Fruit fly (Drosophila melanogaster) whole organism, embryonic: ENCODE measurements around the gene aln.

Experiments used
- Atf-2 ChIP-seq: fragments of 200-800 bp; sonication (Bioruptor generic); optimal IDR thresholded peaks from 2 replicates; lab custom pipeline; 2016; ENCODE audit warnings: missing biosample characterization, missing genetic modification characterization
- Awh ChIP-seq: fragments of 200-800 bp; sonication (Bioruptor generic); IDR thresholded peaks from 2 replicates; pipeline ENCODE4, ENCODE4 v1.3.6; 2022; ENCODE audit warnings: missing biosample characterization, missing genetic modification characterization
- CG10431 ChIP-seq: fragments of 200-800 bp; sonication (Bioruptor generic); optimal IDR thresholded peaks from 3 replicates; lab custom pipeline; 2018; ENCODE audit warnings: missing biosample characterization, mild to moderate bottlenecking, missing genetic modification characterization
- CG11093 ChIP-seq: fragments of 200-800 bp; sonication (Bioruptor generic); IDR thresholded peaks from 3 replicates; pipeline ENCODE4 v1.3.6; 2022; ENCODE audit warnings: missing biosample characterization, missing genetic modification characterization
- CG13624 ChIP-seq: fragments of 200-800 bp; sonication (Bioruptor generic); optimal IDR thresholded peaks from 2 replicates; lab custom pipeline; 2016; ENCODE audit warnings: missing biosample characterization, missing genetic modification characterization
- CG14441 ChIP-seq: fragments of 200-800 bp; sonication (Bioruptor generic); IDR thresholded peaks from 2 replicates; pipeline ENCODE4 v1.3.6; 2022; ENCODE audit warnings: missing biosample characterization, missing genetic modification characterization
- CG14965 ChIP-seq: fragments of 200-800 bp; sonication (Bioruptor generic); optimal IDR thresholded peaks from 2 replicates; lab custom pipeline; 2016; ENCODE audit warnings: missing biosample characterization, missing genetic modification characterization, borderline replicate concordance
- CG15479 ChIP-seq: fragments of 200-800 bp; sonication (Bioruptor generic); optimal IDR thresholded peaks from 3 replicates; lab custom pipeline; 2019; ENCODE audit warnings: missing biosample characterization, mild to moderate bottlenecking, missing genetic modification characterization, moderate library complexity
- CG15514 ChIP-seq: fragments of 200-800 bp; sonication (Bioruptor generic); optimal IDR thresholded peaks from 3 replicates; lab custom pipeline; 2017; ENCODE audit warnings: missing biosample characterization, missing genetic modification characterization, mild to moderate bottlenecking, moderate library complexity, missing genetic modification reagents
- CG17361 ChIP-seq: fragments of 200-800 bp; sonication (Bioruptor generic); IDR thresholded peaks from 3 replicates; pipeline ENCODE4 v1.3.6; 2022; ENCODE audit warnings: missing biosample characterization, missing genetic modification characterization
- CG30431 ChIP-seq: fragments of 200-800 bp; sonication (Bioruptor generic); optimal IDR thresholded peaks from 2 replicates; lab custom pipeline; 2017; ENCODE audit warnings: missing biosample characterization, missing genetic modification characterization
- CG3838 ChIP-seq: fragments of 200-800 bp; sonication (Bioruptor generic); optimal IDR thresholded peaks from 3 replicates; lab custom pipeline; 2016; ENCODE audit warnings: missing biosample characterization, missing genetic modification characterization
- CG4854 ChIP-seq: fragments of 200-800 bp; sonication (Bioruptor generic); optimal IDR thresholded peaks from 2 replicates; lab custom pipeline; 2016; ENCODE audit warnings: missing biosample characterization, missing genetic modification characterization, inconsistent platforms
- CG7556 ChIP-seq: fragments of 200-800 bp; sonication (Bioruptor generic); optimal IDR thresholded peaks from 2 replicates; lab custom pipeline; 2017; ENCODE audit warnings: missing biosample characterization, mild to moderate bottlenecking, missing genetic modification characterization
- CG7928 ChIP-seq: fragments of 200-800 bp; sonication (Bioruptor generic); optimal IDR thresholded peaks from 2 replicates; lab custom pipeline; 2017; ENCODE audit warnings: missing biosample characterization, mild to moderate bottlenecking, missing genetic modification characterization
- CHES-1-like ChIP-seq: fragments of 200-800 bp; sonication (Bioruptor generic); optimal IDR thresholded peaks from 2 replicates; lab custom pipeline; 2016; ENCODE audit warnings: missing biosample characterization, missing genetic modification characterization
- Dad ChIP-seq: fragments of 200-800 bp; sonication (Bioruptor generic); optimal IDR thresholded peaks from 3 replicates; lab custom pipeline; 2016; ENCODE audit warnings: missing biosample characterization, missing genetic modification characterization
- E2f1 ChIP-seq: fragments of 200-800 bp; sonication (Bioruptor generic); IDR thresholded peaks from 2 replicates; pipeline ENCODE4 v1.3.6; 2022; ENCODE audit warnings: missing biosample characterization, missing genetic modification characterization
- Ets65A ChIP-seq: fragments of 200-800 bp; sonication (Bioruptor generic); peaks from one replicate; lab custom pipeline; 2016; ENCODE audit warnings: missing biosample characterization, missing genetic modification characterization
- Gug ChIP-seq: fragments of 200-800 bp; sonication (Bioruptor generic); IDR thresholded peaks from 4 replicates; pipeline ENCODE4 v1.3.6; 2022; ENCODE audit warnings: missing biosample characterization, missing genetic modification characterization
- Hr39 ChIP-seq: fragments of >200 bp; optimal IDR thresholded peaks from 2 replicates; lab custom pipeline; 2017
- Hr51 ChIP-seq, 2 experiments: fragments of 200-800 bp; sonication (Bioruptor generic); optimal IDR thresholded peaks; 2 replicates in 1 of 2; 3 replicates in 1 of 2; lab custom pipeline; 2016 to 2018; ENCODE audit warnings: missing biosample characterization in 2 of 2, missing genetic modification characterization in 2 of 2, mild to moderate bottlenecking in 1 of 2, moderate library complexity in 1 of 2
- Lpt ChIP-seq: fragments of >200 bp; optimal IDR thresholded peaks from 2 replicates; lab custom pipeline; 2018; ENCODE audit warnings: missing biosample characterization, missing genetic modification characterization
- Med ChIP-seq: fragments of 200-800 bp; sonication (Bioruptor generic); peaks from one replicate; lab custom pipeline; 2016; ENCODE audit warnings: missing biosample characterization, missing genetic modification characterization, mild to moderate bottlenecking, inconsistent platforms, moderate library complexity
- Oaz ChIP-seq: fragments of 200-800 bp; sonication (Bioruptor generic); IDR thresholded peaks from 2 replicates; pipeline ENCODE4 v1.3.6; 2022; ENCODE audit warnings: missing biosample characterization, missing genetic modification characterization
- Optix ChIP-seq: fragments of 200-800 bp; sonication (Bioruptor generic); IDR thresholded peaks from 3 replicates; pipeline ENCODE4 v1.3.6; 2022; ENCODE audit warnings: missing biosample characterization, missing genetic modification characterization
- Poxn ChIP-seq: fragments of 200-800 bp; sonication (Bioruptor generic); IDR thresholded peaks from 2 replicates; pipeline ENCODE4 v1.3.6; 2022; ENCODE audit warnings: missing biosample characterization, missing genetic modification characterization
- Ptx1 ChIP-seq: fragments of 200-800 bp; sonication (Bioruptor generic); IDR thresholded peaks from 2 replicates; pipeline ENCODE4 v1.3.6; 2022; ENCODE audit warnings: missing biosample characterization, missing genetic modification characterization
- Sox102F ChIP-seq: fragments of 200-800 bp; sonication (Bioruptor generic); optimal IDR thresholded peaks from 2 replicates; lab custom pipeline; 2018; ENCODE audit warnings: missing biosample characterization, mild to moderate bottlenecking, missing genetic modification characterization, moderate library complexity
- Spps ChIP-seq: fragments of 200-800 bp; sonication (Bioruptor generic); optimal IDR thresholded peaks from 2 replicates; lab custom pipeline; 2018; ENCODE audit warnings: missing biosample characterization, mild to moderate bottlenecking, missing genetic modification characterization
- Stat92E ChIP-seq, 3 experiments: fragments of >200 bp in 2 of 3; fragments of 200-800 bp in 1 of 3; sonication (Bioruptor generic) in 1 of 3; optimal IDR thresholded peaks; 2 replicates each; lab custom pipeline; 2017 to 2019; ENCODE audit warnings: missing biosample characterization in 3 of 3, missing genetic modification characterization in 3 of 3, mild to moderate bottlenecking in 1 of 3, moderate library complexity in 1 of 3
- Taf1 ChIP-seq: fragments of 200-800 bp; sonication (Bioruptor generic); IDR thresholded peaks from 2 replicates; pipeline ENCODE4 v1.3.6; 2022; ENCODE audit warnings: missing biosample characterization, missing genetic modification characterization
- abd-A ChIP-seq: fragments of 200-800 bp; sonication (Bioruptor generic); optimal IDR thresholded peaks from 3 replicates; lab custom pipeline; 2019; ENCODE audit warnings: missing biosample characterization, mild to moderate bottlenecking, missing genetic modification characterization, moderate library complexity
- ase ChIP-seq: fragments of 200-800 bp; sonication (Bioruptor generic); IDR thresholded peaks from 3 replicates; pipeline ENCODE4 v1.3.6; 2022; ENCODE audit warnings: missing biosample characterization, missing genetic modification characterization
- bab2 ChIP-seq: fragments of 200-800 bp; sonication (Bioruptor generic); optimal IDR thresholded peaks from 2 replicates; lab custom pipeline; 2016; ENCODE audit warnings: missing biosample characterization, missing genetic modification characterization
- bsh ChIP-seq, 2 experiments: fragments of 200-800 bp; sonication (Bioruptor generic); optimal IDR thresholded peaks; 2 replicates each; lab custom pipeline; 2017 to 2018; ENCODE audit warnings: mild to moderate bottlenecking in 2 of 2, missing biosample characterization in 2 of 2, missing genetic modification characterization in 2 of 2, moderate library complexity in 1 of 2
- crol ChIP-seq: fragments of 200-800 bp; sonication (Bioruptor generic); IDR thresholded peaks from 2 replicates; pipeline ENCODE4 v1.3.6; 2022; ENCODE audit warnings: missing biosample characterization, missing genetic modification characterization
- dati ChIP-seq: fragments of 200-800 bp; sonication (Bioruptor generic); IDR thresholded peaks from 2 replicates; pipeline ENCODE4 v1.3.6; 2022; ENCODE audit warnings: missing biosample characterization, missing genetic modification characterization
- dmrt99B ChIP-seq: fragments of 200-800 bp; sonication (Bioruptor generic); optimal IDR thresholded peaks from 2 replicates; lab custom pipeline; 2018; ENCODE audit warnings: missing biosample characterization, mild to moderate bottlenecking, missing genetic modification characterization, moderate library complexity
- ewg ChIP-seq: fragments of 200-800 bp; sonication (Bioruptor generic); optimal IDR thresholded peaks from 3 replicates; lab custom pipeline; 2017; ENCODE audit warnings: mild to moderate bottlenecking, missing biosample characterization, missing genetic modification reagents, missing genetic modification characterization
- gce ChIP-seq: fragments of 200-800 bp; sonication (Bioruptor generic); IDR thresholded peaks from 3 replicates; pipeline ENCODE4 v1.3.6; 2022; ENCODE audit warnings: missing biosample characterization, missing genetic modification characterization
- gem ChIP-seq: fragments of 200-800 bp; sonication (Bioruptor generic); optimal IDR thresholded peaks from 2 replicates; lab custom pipeline; 2019; ENCODE audit warnings: missing biosample characterization, mild to moderate bottlenecking, missing genetic modification characterization, moderate library complexity
- klu ChIP-seq: fragments of 200-800 bp; sonication (Bioruptor generic); IDR thresholded peaks from 2 replicates; pipeline ENCODE4 v1.3.6; 2022; ENCODE audit warnings: missing biosample characterization, missing genetic modification characterization
- pho ChIP-seq: fragments of 200-800 bp; sonication (Bioruptor generic); optimal IDR thresholded peaks from 2 replicates; lab custom pipeline; 2016; ENCODE audit warnings: missing biosample characterization, missing genetic modification characterization
- pros ChIP-seq: fragments of 200-800 bp; sonication (Bioruptor generic); optimal IDR thresholded peaks from 3 replicates; lab custom pipeline; 2019; ENCODE audit warnings: missing biosample characterization, mild to moderate bottlenecking, missing genetic modification characterization, moderate library complexity
- slp2 ChIP-seq: fragments of 200-800 bp; sonication (Bioruptor generic); optimal IDR thresholded peaks from 2 replicates; lab custom pipeline; 2016; ENCODE audit warnings: missing biosample characterization, missing genetic modification characterization
- sr ChIP-seq: fragments of 200-800 bp; sonication (Bioruptor generic); IDR thresholded peaks from 3 replicates; pipeline ENCODE4 v1.3.6; 2022; ENCODE audit warnings: missing biosample characterization, missing genetic modification characterization
- ssp ChIP-seq: fragments of 200-800 bp; sonication (Bioruptor generic); IDR thresholded peaks from 2 replicates; pipeline ENCODE4 v1.3.6; 2022; ENCODE audit warnings: missing biosample characterization, missing genetic modification characterization
- vnd ChIP-seq: fragments of 200-800 bp; sonication (Bioruptor generic); IDR thresholded peaks from 3 replicates; pipeline ENCODE4 v1.3.6; 2022; ENCODE audit warnings: missing biosample characterization, missing genetic modification characterization; ENCODE audit not compliant: partially characterized antibody

aln gene

dm6 chr3L:1032569-1032968 is 38.8 kb downstream of the aln start (continued):
- TF ChIP-seq Optix (GFP tag; lab: Robert Waterston, UW) (peak; percentile 87), pros (GFP tag; lab: Kevin White, UChicago) (no peak), klu (no peak), Stat92E (GFP tag; optimal IDR thresholded peaks at IDR 0.05; lab: Kevin White, UChicago) (no peak), bab2 (peak; percentile 54), ase (GFP tag; lab: Robert Waterston, UW) (peak; percentile 81), CG10431 (GFP tag; lab: Kevin White, UChicago) (peak; percentile 46), slp2 (peak; percentile 39), CG30431 (GFP tag; lab: Kevin White, UChicago) (peak; percentile 70), Atf-2 (GFP tag; lab: Kevin White, UChicago) (peak; percentile 66), Med (peak; percentile 90), Dad (GFP tag; lab: Kevin White, UChicago) (peak; percentile 53), gce (GFP tag; lab: Robert Waterston, UW) (peak; percentile 51; the same call in 1 of the 3 replicates), Sox102F (GFP tag; lab: Kevin White, UChicago) (peak; percentile 90), sr (GFP tag; lab: Robert Waterston, UW) (0 out of 3 replicates have a peak, but pooled peaks have one; percentile 30), Taf1 (GFP tag; lab: Robert Waterston, UW) (no peak), Hr51 (GFP tag; optimal IDR thresholded peaks at IDR 0.05; lab: Kevin White, UChicago) (peak; percentile 24 to 72), vnd (GFP tag; lab: Robert Waterston, UW) (no peak), ewg (peak; percentile 62), CG17361 (peak; percentile 51; the same call in 2 of the 3 replicates), CG11093 (peak; percentile 71; the same call in 2 of the 3 replicates), CG4854 (GFP tag; lab: Kevin White, UChicago) (no peak), Spps (tag; lab: Kevin White, UChicago) (peak; percentile 18), CG15514 (GFP tag; lab: Kevin White, UChicago) (no peak), CG14965 (GFP tag; lab: Kevin White, UChicago) (no peak), CG14441 (GFP tag; lab: Robert Waterston, UW) (peak; percentile 78)

dm6 chr3L:1033688-1034087 is 39.9 kb downstream of the aln start:
- TF ChIP-seq gem (tag; lab: Kevin White, UChicago) (no peak), Oaz (GFP tag; lab: Robert Waterston, UW) (no peak), crol (GFP tag; lab: Robert Waterston, UW) (0 out of 2 replicates have a peak, but pooled peaks have one; percentile 17), CG7928 (GFP tag; lab: Kevin White, UChicago) (no peak), Awh (GFP tag; lab: Robert Waterston, UW) (0 out of 2 replicates have a peak, but pooled peaks have one; percentile 10), Hr39 (lab: Kevin White, UChicago) (peak; percentile 80), Lpt (no peak), Ets65A (GFP tag; lab: Kevin White, UChicago) (no peak), ssp (GFP tag; lab: Robert Waterston, UW) (no peak)

dm6 chr3L:1034190-1034886 is 40.6 kb downstream of the aln start, which contains the start of the genes CG9205 and trio:
Gene CG9205 (plus strand): TSS chr3L:1034697.
Gene trio (minus strand): TSS chr3L:1034875.
- TF ChIP-seq CG7556 (GFP tag; lab: Kevin White, UChicago): no peak
- peak; percentile 49 for TF ChIP-seq CG15479 (GFP tag; lab: Kevin White, UChicago)
- no peak for TF ChIP-seq abd-A (tag; lab: Kevin White, UChicago)
- no peak for TF ChIP-seq pho (GFP tag; lab: Kevin White, UChicago)
- peak; percentile 23 for TF ChIP-seq CHES-1-like (GFP tag; lab: Kevin White, UChicago)
- TF ChIP-seq Gug (GFP tag; lab: Robert Waterston, UW): no peak
- no peak for TF ChIP-seq dati (GFP tag; lab: Robert Waterston, UW)
- TF ChIP-seq Stat92E (GFP tag; optimal IDR thresholded peaks at IDR 0.05; lab: Kevin White, UChicago): peak in 1 of 3 experiments; percentile 6
- no peak for TF ChIP-seq CG3838 (GFP tag; lab: Kevin White, UChicago)
- no peak for TF ChIP-seq Ptx1 (GFP tag; lab: Robert Waterston, UW)
- TF ChIP-seq E2f1 (GFP tag; lab: Robert Waterston, UW): no peak
- peak; percentile 38 for TF ChIP-seq CG13624
- TF ChIP-seq bsh (GFP tag; optimal IDR thresholded peaks at IDR 0.05; lab: Kevin White, UChicago): peak in 1 of 2 experiments; percentile 8
- TF ChIP-seq Poxn: no peak
- TF ChIP-seq dmrt99B (tag; lab: Kevin White, UChicago): no peak
